Fruit fly (Drosophila melanogaster) whole organism, embryonic: ENCODE measurements around the gene Slc25A46a.

Source experiments
- CG10147 ChIP-seq: fragments of 200-800 bp; sonication (Bioruptor generic); optimal IDR thresholded peaks from 2 replicates; lab custom pipeline; 2019; ENCODE audit warnings: missing biosample characterization, mild to moderate bottlenecking, missing genetic modification characterization, moderate library complexity
- CG11093 ChIP-seq: fragments of 200-800 bp; sonication (Bioruptor generic); IDR thresholded peaks from 3 replicates; pipeline ENCODE4 v1.3.6; 2022; ENCODE audit warnings: missing biosample characterization, missing genetic modification characterization
- CG12391 ChIP-seq: fragments of 200-800 bp; sonication (Bioruptor generic); optimal IDR thresholded peaks from 3 replicates; lab custom pipeline; 2018; ENCODE audit warnings: missing biosample characterization, mild to moderate bottlenecking, missing genetic modification characterization, moderate library complexity
- CG13775 ChIP-seq: fragments of 200-800 bp; sonication (Bioruptor generic); optimal IDR thresholded peaks from 3 replicates; lab custom pipeline; 2017; ENCODE audit warnings: missing biosample characterization, mild to moderate bottlenecking, missing genetic modification characterization
- CG14441 ChIP-seq: fragments of 200-800 bp; sonication (Bioruptor generic); IDR thresholded peaks from 2 replicates; pipeline ENCODE4 v1.3.6; 2022; ENCODE audit warnings: missing biosample characterization, missing genetic modification characterization
- CG1603 ChIP-seq: fragments of 200-800 bp; sonication (Bioruptor generic); optimal IDR thresholded peaks from 2 replicates; lab custom pipeline; 2019; ENCODE audit warnings: missing biosample characterization, mild to moderate bottlenecking, missing genetic modification characterization, moderate library complexity
- CG17612 ChIP-seq: fragments of 200-800 bp; sonication (Bioruptor generic); IDR thresholded peaks from 2 replicates; pipeline ENCODE4 v1.3.6; 2022; ENCODE audit warnings: missing biosample characterization, missing genetic modification characterization
- CG17829 ChIP-seq: fragments of 200-800 bp; optimal IDR thresholded peaks from 2 replicates; lab custom pipeline; 2019; ENCODE audit warnings: missing biosample characterization, mild to moderate bottlenecking, missing genetic modification characterization, moderate library complexity
- CG1792 ChIP-seq: fragments of 200-800 bp; sonication (Bioruptor generic); optimal IDR thresholded peaks from 2 replicates; lab custom pipeline; 2016; ENCODE audit warnings: missing biosample characterization, missing genetic modification characterization
- CG18599 ChIP-seq: fragments of 200-800 bp; sonication (Bioruptor generic); optimal IDR thresholded peaks from 3 replicates; lab custom pipeline; 2017; ENCODE audit warnings: missing biosample characterization, missing genetic modification characterization, mild to moderate bottlenecking, moderate library complexity, missing genetic modification reagents
- CG4707 ChIP-seq: fragments of 200-800 bp; sonication (Bioruptor generic); optimal IDR thresholded peaks from 2 replicates; lab custom pipeline; 2018; ENCODE audit warnings: missing biosample characterization, mild to moderate bottlenecking, missing genetic modification characterization, moderate library complexity
- CG5245 ChIP-seq: fragments of 200-800 bp; sonication (Bioruptor generic); optimal IDR thresholded peaks from 3 replicates; lab custom pipeline; 2016; ENCODE audit warnings: missing biosample characterization, missing genetic modification characterization
- CG6254 ChIP-seq: fragments of 200-800 bp; sonication (Bioruptor generic); optimal IDR thresholded peaks from 3 replicates; lab custom pipeline; 2017; ENCODE audit warnings: mild to moderate bottlenecking, missing biosample characterization, missing genetic modification reagents, missing genetic modification characterization
- CG6765 ChIP-seq: fragments of 200-800 bp; sonication (Bioruptor generic); optimal IDR thresholded peaks from 3 replicates; lab custom pipeline; 2017; ENCODE audit warnings: missing biosample characterization, mild to moderate bottlenecking, missing genetic modification characterization
- CG8281 ChIP-seq: fragments of 200-800 bp; sonication (Bioruptor generic); optimal IDR thresholded peaks from 2 replicates; lab custom pipeline; 2018; ENCODE audit warnings: missing biosample characterization, mild to moderate bottlenecking, missing genetic modification characterization, moderate library complexity
- CG9797 ChIP-seq: fragments of 200-800 bp; sonication (Bioruptor generic); optimal IDR thresholded peaks from 3 replicates; lab custom pipeline; 2018; ENCODE audit warnings: missing biosample characterization, mild to moderate bottlenecking, missing genetic modification characterization
- CG9817 ChIP-seq: fragments of 200-800 bp; sonication (Bioruptor generic); optimal IDR thresholded peaks from 2 replicates; lab custom pipeline; 2018; ENCODE audit warnings: missing biosample characterization, mild to moderate bottlenecking, missing genetic modification characterization, moderate library complexity
- CoRest ChIP-seq: fragments of 200-800 bp; sonication (Bioruptor generic); optimal IDR thresholded peaks from 3 replicates; lab custom pipeline; 2018; ENCODE audit warnings: missing biosample characterization, mild to moderate bottlenecking, missing genetic modification characterization, moderate library complexity
- Dref ChIP-seq: fragments of 200-800 bp; sonication (Bioruptor generic); IDR thresholded peaks from 2 replicates; pipeline ENCODE4 v1.3.6; 2022; ENCODE audit warnings: missing biosample characterization, missing genetic modification characterization
- Hey ChIP-seq: fragments of 200-800 bp; sonication (Bioruptor generic); optimal IDR thresholded peaks from 3 replicates; lab custom pipeline; 2018; ENCODE audit warnings: missing biosample characterization, mild to moderate bottlenecking, missing genetic modification characterization
- Max ChIP-seq: fragments of 200-800 bp; sonication (Bioruptor generic); optimal IDR thresholded peaks from 2 replicates; lab custom pipeline; 2016; ENCODE audit warnings: missing biosample characterization, mild to moderate bottlenecking, missing genetic modification characterization
- NC2α ChIP-seq: fragments of 200-800 bp; sonication (Bioruptor generic); optimal IDR thresholded peaks from 2 replicates; lab custom pipeline; 2016; ENCODE audit warnings: missing biosample characterization, missing genetic modification characterization
- NFAT ChIP-seq: fragments of 200-800 bp; sonication (Bioruptor generic); IDR thresholded peaks from 2 replicates; pipeline ENCODE4 v1.3.6; 2022; ENCODE audit warnings: missing biosample characterization, missing genetic modification characterization
- Nf-YB ChIP-seq: fragments of 200-800 bp; sonication (Bioruptor generic); optimal IDR thresholded peaks from 3 replicates; lab custom pipeline; 2019; ENCODE audit warnings: missing biosample characterization, mild to moderate bottlenecking, missing genetic modification characterization, moderate library complexity
- Oli ChIP-seq: fragments of 200-800 bp; sonication (Bioruptor generic); optimal IDR thresholded peaks from 2 replicates; lab custom pipeline; 2018; ENCODE audit warnings: missing biosample characterization, mild to moderate bottlenecking, missing genetic modification characterization, moderate library complexity
- Rfx ChIP-seq: fragments of 200-800 bp; sonication (Bioruptor generic); IDR thresholded peaks from 2 replicates; pipeline ENCODE4 v1.3.6; 2022; ENCODE audit warnings: missing biosample characterization, missing genetic modification characterization
- Rx ChIP-seq: fragments of 200-800 bp; sonication (Bioruptor generic); IDR thresholded peaks from 2 replicates; pipeline ENCODE4 v1.3.6; 2022; ENCODE audit warnings: missing biosample characterization, missing genetic modification characterization
- Scr ChIP-seq: fragments of 200-800 bp; sonication (Bioruptor generic); IDR thresholded peaks from 2 replicates; pipeline ENCODE4 v1.3.6; 2022; ENCODE audit warnings: missing biosample characterization, missing genetic modification characterization; ENCODE audit not compliant: partially characterized antibody
- Sin3A ChIP-seq: fragments of >200 bp; optimal IDR thresholded peaks from 2 replicates; lab custom pipeline; 2018
- Sox100B ChIP-seq: fragments of 200-800 bp; sonication (Bioruptor generic); optimal IDR thresholded peaks from 3 replicates; lab custom pipeline; 2018; ENCODE audit warnings: missing biosample characterization, mild to moderate bottlenecking, missing genetic modification characterization
- Trl ChIP-seq, 3 experiments: fragments of >200 bp in 2 of 3; fragments of 200-800 bp in 1 of 3; sonication (Bioruptor generic) in 1 of 3; optimal IDR thresholded peaks; 2 replicates in 1 of 3; 3 replicates in 2 of 3; lab custom pipeline; 2016 to 2017; ENCODE audit warnings: missing biosample characterization in 1 of 3, missing genetic modification characterization in 1 of 3
- ase ChIP-seq: fragments of 200-800 bp; sonication (Bioruptor generic); IDR thresholded peaks from 3 replicates; pipeline ENCODE4 v1.3.6; 2022; ENCODE audit warnings: missing biosample characterization, missing genetic modification characterization
- bcd ChIP-seq: fragments of 200-800 bp; sonication (Bioruptor generic); optimal IDR thresholded peaks from 2 replicates; lab custom pipeline; 2017; ENCODE audit warnings: missing biosample characterization, mild to moderate bottlenecking, missing genetic modification characterization
- caup ChIP-seq: fragments of 200-800 bp; sonication (Bioruptor generic); optimal IDR thresholded peaks from 3 replicates; lab custom pipeline; 2017; ENCODE audit warnings: missing biosample characterization, mild to moderate bottlenecking, missing genetic modification characterization, moderate library complexity; ENCODE audit not compliant: severe bottlenecking
- corto ChIP-seq: fragments of 200-800 bp; sonication (Bioruptor generic); optimal IDR thresholded peaks from 2 replicates; lab custom pipeline; 2016; ENCODE audit warnings: missing biosample characterization, mild to moderate bottlenecking, missing genetic modification characterization, moderate library complexity
- crc ChIP-seq: fragments of 200-800 bp; sonication (Bioruptor generic); optimal IDR thresholded peaks from 2 replicates; lab custom pipeline; 2016; ENCODE audit warnings: missing biosample characterization, missing genetic modification characterization
- crol ChIP-seq: fragments of 200-800 bp; sonication (Bioruptor generic); IDR thresholded peaks from 2 replicates; pipeline ENCODE4 v1.3.6; 2022; ENCODE audit warnings: missing biosample characterization, missing genetic modification characterization
- crp ChIP-seq, 2 experiments: fragments of 200-800 bp; sonication (Bioruptor generic); optimal IDR thresholded peaks; 2 replicates in 1 of 2; 3 replicates in 1 of 2; lab custom pipeline; 2017; ENCODE audit warnings: missing biosample characterization in 2 of 2, missing genetic modification characterization in 2 of 2, mild to moderate bottlenecking in 1 of 2, moderate library complexity in 1 of 2
- dm ChIP-seq: fragments of 200-800 bp; sonication (Bioruptor generic); optimal IDR thresholded peaks from 3 replicates; lab custom pipeline; 2016; ENCODE audit warnings: missing biosample characterization, missing genetic modification characterization
- emc ChIP-seq: fragments of 200-800 bp; sonication (Bioruptor generic); optimal IDR thresholded peaks from 2 replicates; lab custom pipeline; 2016; ENCODE audit warnings: missing biosample characterization, missing genetic modification characterization
- ems ChIP-seq: fragments of 200-800 bp; sonication (Bioruptor generic); optimal IDR thresholded peaks from 3 replicates; lab custom pipeline; 2016; ENCODE audit warnings: missing biosample characterization, missing genetic modification characterization
- fd102C ChIP-seq: fragments of 200-800 bp; sonication (Bioruptor generic); optimal IDR thresholded peaks from 2 replicates; lab custom pipeline; 2018; ENCODE audit warnings: missing biosample characterization, mild to moderate bottlenecking, missing genetic modification characterization, moderate library complexity
- fru ChIP-seq: fragments of >200 bp; optimal IDR thresholded peaks from 2 replicates; lab custom pipeline; 2017
- gfzf ChIP-seq: fragments of 200-800 bp; sonication (Bioruptor generic); optimal IDR thresholded peaks from 2 replicates; lab custom pipeline; 2016; ENCODE audit warnings: missing biosample characterization, mild to moderate bottlenecking, missing genetic modification characterization, moderate library complexity
- gt ChIP-seq: fragments of 200-800 bp; sonication (Bioruptor generic); IDR thresholded peaks from 2 replicates; pipeline ENCODE4 v1.3.6; 2022; ENCODE audit warnings: missing biosample characterization, missing genetic modification characterization
- h ChIP-seq: fragments of >200 bp; optimal IDR thresholded peaks from 2 replicates; lab custom pipeline; 2017
- luna ChIP-seq: fragments of 200-800 bp; sonication (Bioruptor generic); optimal IDR thresholded peaks from 2 replicates; lab custom pipeline; 2016; ENCODE audit warnings: missing biosample characterization, missing genetic modification characterization
- p53 ChIP-seq: fragments of 200-800 bp; sonication (Bioruptor generic); optimal IDR thresholded peaks from 2 replicates; lab custom pipeline; 2016; ENCODE audit warnings: missing biosample characterization, missing genetic modification characterization
- pzg ChIP-seq: fragments of 200-800 bp; sonication (Bioruptor generic); optimal IDR thresholded peaks from 3 replicates; lab custom pipeline; 2018; ENCODE audit warnings: missing biosample characterization, mild to moderate bottlenecking, missing genetic modification characterization, moderate library complexity
- row ChIP-seq: fragments of 200-800 bp; sonication (Bioruptor generic); IDR thresholded peaks from 3 replicates; pipeline ENCODE4 v1.3.6; 2022; ENCODE audit warnings: missing biosample characterization, missing genetic modification characterization
- sens ChIP-seq: fragments of 200-800 bp; sonication (Bioruptor generic); peaks from one replicate; lab custom pipeline; 2016; ENCODE audit warnings: missing biosample characterization, missing genetic modification characterization
- unc-4 ChIP-seq: fragments of 200-800 bp; sonication (Bioruptor generic); IDR thresholded peaks from 2 replicates; pipeline ENCODE4 v1.3.6; 2022; ENCODE audit warnings: missing biosample characterization, missing genetic modification characterization; ENCODE audit not compliant: partially characterized antibody

Slc25A46a gene

dm6 chrX:15996831-15997230 lies 13.3 kb downstream of the Slc25A46a start, which contains the start of gene CG8939 (continued):
- TF ChIP-seq dm (GFP tag; lab: Kevin White, UChicago) (peak; percentile 94), fru (lab: Kevin White, UChicago) (no peak), bcd (GFP tag; lab: Kevin White, UChicago) (no peak), CG8281 (tag; lab: Kevin White, UChicago) (no peak), crc (no peak), caup (GFP tag; lab: Kevin White, UChicago) (no peak), crp (GFP tag; optimal IDR thresholded peaks at IDR 0.05; lab: Kevin White, UChicago) (no peak), gt (GFP tag; lab: Robert Waterston, UW) (no peak), Sin3A (peak; percentile 20), CG11093 (GFP tag; lab: Robert Waterston, UW) (no peak), CG4707 (GFP tag; lab: Kevin White, UChicago) (no peak), CG13775 (GFP tag; lab: Kevin White, UChicago) (no peak), Trl (optimal IDR thresholded peaks at IDR 0.05; lab: Kevin White, UChicago) (no peak), Trl (GFP tag; optimal IDR thresholded peaks at IDR 0.05; lab: Kevin White, UChicago) (no peak), CG1603 (tag; lab: Kevin White, UChicago) (peak; percentile 99), luna (no peak), ase (GFP tag; lab: Robert Waterston, UW) (no peak), h (lab: Kevin White, UChicago) (no peak), CG18599 (GFP tag; lab: Kevin White, UChicago) (no peak), emc (GFP tag; lab: Kevin White, UChicago) (no peak), CG17612 (GFP tag; lab: Robert Waterston, UW) (no peak), row (GFP tag; lab: Robert Waterston, UW) (peak; percentile 53; the same call in 1 of the 3 replicates), CG17829 (tag; lab: Kevin White, UChicago) (peak; percentile 7), CG1792 (no peak), NFAT (GFP tag; lab: Robert Waterston, UW) (no peak), Rx (no peak), corto (GFP tag; lab: Kevin White, UChicago) (no peak), Oli (no peak), CG10147 (GFP tag; lab: Kevin White, UChicago) (peak; percentile 78), Rfx (no peak), Nf-YB (GFP tag; lab: Kevin White, UChicago) (no peak), pzg (peak; percentile 71), CG9797 (GFP tag; lab: Kevin White, UChicago) (peak; percentile 74), CG6254 (GFP tag; lab: Kevin White, UChicago) (no peak), NC2α (GFP tag; lab: Kevin White, UChicago) (no peak), Sox100B (GFP tag; lab: Kevin White, UChicago) (no peak), CoRest (tag; lab: Kevin White, UChicago) (no peak), CG9817 (tag; lab: Kevin White, UChicago) (no peak), sens (GFP tag; lab: Kevin White, UChicago) (no peak), CG5245 (GFP tag; lab: Kevin White, UChicago) (no peak), ems (GFP tag; lab: Kevin White, UChicago) (no peak), p53 (GFP tag; lab: Kevin White, UChicago) (no peak), CG14441 (no peak), fd102C (GFP tag; lab: Kevin White, UChicago) (no peak), CG6765 (GFP tag; lab: Kevin White, UChicago) (no peak), Dref (GFP tag; lab: Robert Waterston, UW) (peak; percentile 15; the same call in 1 of the 2 replicates), gfzf (GFP tag; lab: Kevin White, UChicago) (peak; percentile 75), Max (GFP tag; lab: Kevin White, UChicago) (peak; percentile 90), crol (GFP tag; lab: Robert Waterston, UW) (no peak), Scr (GFP tag; lab: Robert Waterston, UW) (peak; percentile 46), unc-4 (GFP tag; lab: Robert Waterston, UW) (0 out of 2 replicates have a peak, but pooled peaks have one; percentile 18), CG12391 (tag; lab: Kevin White, UChicago) (peak; percentile 12), Hey (tag; lab: Kevin White, UChicago) (no peak)
